Worm (Caenorhabditis elegans) whole organism, L4 larva: Measurements from ENCODE around the gene Y37B11A.3.

Experiments used
- F26F4.8 ChIP-seq: fragments of 200-800 bp; sonication (Bioruptor generic); conservative IDR thresholded peaks from 2 replicates; pipeline ENCODE4 v1.3.6; 2022; ENCODE audit warnings: missing genetic modification characterization, missing compliant biosample characterization
- F49E8.2 ChIP-seq: sonication (generic microtip); optimal IDR thresholded peaks from 2 replicates; lab custom pipeline; 2016; ENCODE audit warnings: missing compliant biosample characterization, mild to moderate bottlenecking, missing genetic modification characterization, borderline replicate concordance
- T20F7.1 ChIP-seq: fragments of 200-800 bp; sonication (Bioruptor generic); optimal IDR thresholded peaks from 2 replicates; lab custom pipeline; 2018; ENCODE audit warnings: mild to moderate bottlenecking, missing genetic modification characterization, missing compliant biosample characterization
- ZK337.2 ChIP-seq: fragments of 200-800 bp; sonication (Bioruptor generic); IDR thresholded peaks from 2 replicates; pipeline ENCODE4 v1.3.6; 2022; ENCODE audit warnings: missing genetic modification reagents, missing genetic modification characterization, missing compliant biosample characterization
- ZK546.5 ChIP-seq, 2 experiments: sonication (generic microtip); optimal IDR thresholded peaks; 2 replicates each; lab custom pipeline; 2017; ENCODE audit warnings: missing biosample characterization in 2 of 2, missing genetic modification characterization in 2 of 2
- attf-4 ChIP-seq: sonication (generic microtip); optimal IDR thresholded peaks from 3 replicates; lab custom pipeline; 2017; ENCODE audit warnings: missing biosample characterization, missing genetic modification characterization
- ceh-62 ChIP-seq: sonication (generic microtip); optimal IDR thresholded peaks from 2 replicates; lab custom pipeline; 2017; ENCODE audit warnings: missing biosample characterization, missing genetic modification characterization
- daf-12 ChIP-seq: fragments of 150-350 bp; optimal IDR thresholded peaks from 2 replicates; lab custom pipeline; 2014; ENCODE audit warnings: missing biosample characterization, missing genetic modification reagents, missing genetic modification characterization
- daf-16 ChIP-seq, 3 experiments: sonication (generic microtip); optimal IDR thresholded peaks; 2 replicates each; lab custom pipeline; 2016 to 2017; ENCODE audit warnings: missing genetic modification characterization in 3 of 3, missing genetic modification reagents in 3 of 3, mild to moderate bottlenecking in 2 of 3, missing compliant biosample characterization in 2 of 3, missing biosample characterization in 1 of 3, moderate library complexity in 1 of 3
- daf-8 ChIP-seq: fragments of 200-800 bp; sonication (Bioruptor generic); IDR thresholded peaks from 2 replicates; pipeline ENCODE4 v1.3.6; 2022; ENCODE audit warnings: missing genetic modification characterization, missing compliant biosample characterization
- dpl-1 ChIP-seq: fragments of 150-350 bp; optimal IDR thresholded peaks from 2 replicates; lab custom pipeline; 2014; ENCODE audit warnings: missing biosample characterization, missing genetic modification reagents, missing genetic modification characterization
- duxl-1 ChIP-seq: sonication (generic microtip); optimal IDR thresholded peaks from 2 replicates; lab custom pipeline; 2016; ENCODE audit warnings: mild to moderate bottlenecking, missing genetic modification characterization, moderate library complexity, missing compliant biosample characterization; ENCODE audit not compliant: poor library complexity
- egl-43 ChIP-seq: fragments of 200-800 bp; sonication (Bioruptor generic); IDR thresholded peaks from 2 replicates; pipeline ENCODE4 v1.3.6; 2022; ENCODE audit warnings: missing genetic modification reagents, missing genetic modification characterization, missing compliant biosample characterization
- gei-8 ChIP-seq: fragments of 200-800 bp; sonication (Bioruptor generic); optimal IDR thresholded peaks from 2 replicates; lab custom pipeline; 2018; ENCODE audit warnings: mild to moderate bottlenecking, missing genetic modification characterization, missing compliant biosample characterization
- hif-1 ChIP-seq, 2 experiments: sonication (generic microtip); optimal IDR thresholded peaks; 2 replicates each; lab custom pipeline; 2016 to 2017; ENCODE audit warnings: missing compliant biosample characterization in 2 of 2, missing genetic modification characterization in 2 of 2, missing genetic modification reagents in 2 of 2, missing genotype in 2 of 2, mild to moderate bottlenecking in 1 of 2
- hlh-30 ChIP-seq: sonication (generic microtip); optimal IDR thresholded peaks from 2 replicates; lab custom pipeline; 2017; ENCODE audit warnings: antibody characterized with exemption, mild to moderate bottlenecking, missing genetic modification characterization, missing compliant biosample characterization; ENCODE audit not compliant: insufficient read depth
- lsy-2 ChIP-seq, 2 experiments: fragments of 150-350 bp in 1 of 2; sonication (generic microtip) in 1 of 2; optimal IDR thresholded peaks; 2 replicates each; lab custom pipeline; 2014 to 2017; ENCODE audit warnings: missing biosample characterization in 2 of 2, missing genetic modification characterization in 2 of 2
- mdt-29 ChIP-seq: fragments of 200-800 bp; sonication (Bioruptor generic); IDR thresholded peaks from 2 replicates; pipeline ENCODE4 v1.3.6; 2022; ENCODE audit warnings: missing genetic modification reagents, missing genetic modification characterization, missing compliant biosample characterization
- mep-1 ChIP-seq: fragments of 150-350 bp; sonication (generic microtip); optimal IDR thresholded peaks from 3 replicates; lab custom pipeline; 2014; ENCODE audit warnings: missing biosample characterization, missing genetic modification characterization
- mes-2 ChIP-seq: sonication (generic microtip); optimal IDR thresholded peaks from 2 replicates; lab custom pipeline; 2016; ENCODE audit warnings: missing genotype, mild to moderate bottlenecking, missing genetic modification characterization, missing compliant biosample characterization; ENCODE audit not compliant: poor library complexity, severe bottlenecking
- mxl-3 ChIP-seq: fragments of 200-800 bp; sonication (Bioruptor generic); optimal IDR thresholded peaks from 2 replicates; lab custom pipeline; 2018; ENCODE audit warnings: mild to moderate bottlenecking, missing genetic modification characterization, missing compliant biosample characterization
- nhr-237 ChIP-seq: sonication (generic microtip); optimal IDR thresholded peaks from 2 replicates; lab custom pipeline; 2017; ENCODE audit warnings: missing biosample characterization, missing genetic modification characterization
- nhr-77 ChIP-seq: fragments of 150-350 bp; optimal IDR thresholded peaks from 2 replicates; lab custom pipeline; 2014; ENCODE audit warnings: missing biosample characterization, missing genetic modification characterization
- php-3 ChIP-seq: fragments of 200-800 bp; sonication (Bioruptor generic); IDR thresholded peaks from 2 replicates; pipeline ENCODE4 v1.3.6; 2022; ENCODE audit warnings: missing genetic modification reagents, missing genetic modification characterization, missing compliant biosample characterization
- snpc-1.2 ChIP-seq: fragments of 200-800 bp; sonication (Bioruptor generic); IDR thresholded peaks from 2 replicates; pipeline ENCODE4 v1.3.6; 2022; ENCODE audit warnings: missing genetic modification reagents, missing genetic modification characterization, missing compliant biosample characterization
- snpc-4 ChIP-seq: fragments of 150-350 bp; optimal IDR thresholded peaks from 2 replicates; lab custom pipeline; 2014; ENCODE audit warnings: missing biosample characterization, missing genetic modification characterization
- spr-3 ChIP-seq: fragments of 200-800 bp; sonication (Bioruptor generic); optimal IDR thresholded peaks from 2 replicates; lab custom pipeline; 2018; ENCODE audit warnings: mild to moderate bottlenecking, missing genetic modification characterization, missing compliant biosample characterization
- tag-97 ChIP-seq: fragments of 200-800 bp; sonication (Bioruptor generic); IDR thresholded peaks from 2 replicates; pipeline ENCODE4 v1.3.6; 2022; ENCODE audit warnings: missing genetic modification characterization, missing compliant biosample characterization
- unc-130 ChIP-seq: sonication (generic microtip); optimal IDR thresholded peaks from 2 replicates; lab custom pipeline; 2016; ENCODE audit warnings: missing genetic modification reagents, missing genetic modification characterization, missing compliant biosample characterization
- ztf-7 ChIP-seq: fragments of 150-350 bp; optimal IDR thresholded peaks from 2 replicates; lab custom pipeline; 2014; ENCODE audit warnings: missing biosample characterization, missing genetic modification characterization

Y37B11A.3 gene

ce11 chrIII:5806720-5807119 lies 21.6 kb upstream of the Y37B11A.3 start, which contains the start of gene R12B2.2:
Gene R12B2.2 (plus strand): TSS chrIII:5807020.
- TF ChIP-seq daf-8 (GFP tag; lab: Robert Waterston, UW) (no peak), mes-2 (peak; percentile 20)
- TF ChIP-seq, all 104 proteins: peak for 1

ce11 chrIII:5805273-5805672 lies 20.1 kb upstream of the Y37B11A.3 start, which contains the start of gene R12B2.3:
Gene R12B2.3 (plus strand): TSS chrIII:5805573.
- TF ChIP-seq gei-8 (GFP tag; lab: Kevin White, UChicago) (no peak), nhr-77 (no peak), mxl-3 (no peak), tag-97 (GFP tag; lab: Robert Waterston, UW) (no peak), ztf-7 (no peak), F26F4.8 (no peak), dpl-1 (GFP tag; lab: Kevin White, UChicago) (no peak), F49E8.2 (tag; lab: Kevin White, UChicago) (no peak), T20F7.1 (GFP tag; lab: Kevin White, UChicago) (no peak), php-3 (GFP tag; lab: Robert Waterston, UW) (no peak), spr-3 (GFP tag; lab: Kevin White, UChicago) (no peak), nhr-237 (tag; lab: Kevin White, UChicago) (no peak)

DNA sequence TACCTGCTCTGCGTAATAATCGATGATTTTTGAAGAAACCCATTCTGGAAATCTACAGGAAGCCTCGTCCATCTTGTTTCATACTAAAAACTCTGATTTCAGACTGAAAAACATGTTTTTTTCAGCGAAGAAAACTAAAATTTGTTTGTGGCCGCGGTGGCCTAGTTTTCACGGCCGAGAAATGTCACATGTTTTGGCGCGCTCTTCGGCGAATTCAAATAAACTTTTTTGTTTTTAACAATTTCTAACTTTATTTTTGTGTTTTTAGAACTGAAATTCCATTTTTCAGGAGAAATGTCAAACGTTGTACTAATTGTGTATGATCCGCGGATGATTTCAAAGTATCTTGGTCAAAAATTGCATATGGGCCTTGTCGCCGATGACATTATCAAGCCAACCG lies 17.8 kb upstream of the Y37B11A.3 start, which contains the start of the genes polq-1 and him-10:
Gene polq-1 (minus strand): TSS at position 190 of the 400 bp plus-strand sequence.
Gene him-10 (plus strand): TSS at position 290 of the 400 bp plus-strand sequence.
- TF ChIP-seq unc-130 (GFP tag; lab: Kevin White, UChicago) (peak; percentile 59), duxl-1 (no peak), daf-12 (tag; lab: Kevin White, UChicago) (no peak), hlh-30 (tag; lab: Kevin White, UChicago) (peak; percentile 55), mes-2 (peak; percentile 89), hif-1 (tag; optimal IDR thresholded peaks at IDR 0.05; lab: Kevin White, UChicago) (peak in 1 of 2 experiments; percentile 38), dpl-1 (GFP tag; lab: Kevin White, UChicago) (peak; percentile 76), snpc-4 (tag; lab: Kevin White, UChicago) (no peak)
- TF ChIP-seq, all 104 proteins: peak for 5

DNA sequence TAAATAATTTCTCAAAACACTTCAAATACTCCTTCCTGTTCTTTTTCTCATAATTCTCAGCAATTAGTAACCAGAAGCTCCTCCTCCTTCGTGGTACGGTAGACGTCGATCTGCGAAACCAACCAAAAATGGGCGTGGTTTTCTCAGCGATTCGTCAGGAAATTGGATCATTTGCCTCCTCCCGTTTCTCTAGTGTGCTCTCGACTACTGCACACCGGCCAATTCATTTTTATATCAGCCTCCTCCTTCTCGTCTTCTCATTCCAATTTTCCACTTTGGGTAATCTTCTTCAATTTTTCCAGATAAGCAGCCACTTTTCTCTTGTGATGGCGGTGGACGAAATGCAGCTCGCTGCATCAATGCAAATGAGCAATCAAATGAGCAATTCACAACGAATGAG lies 13.6 kb upstream of the Y37B11A.3 start, which contains the start of gene ceh-10:
Gene ceh-10 (plus strand): TSS at position 301 of the 400 bp plus-strand sequence.
- TF ChIP-seq snpc-1.2 (GFP tag; lab: Robert Waterston, UW) (no peak), ZK546.5 (tag; optimal IDR thresholded peaks at IDR 0.05; lab: Kevin White, UChicago) (no peak), nhr-77 (no peak), duxl-1 (no peak), mep-1 (no peak), ZK337.2 (GFP tag; lab: Robert Waterston, UW) (no peak), attf-4 (no peak), F49E8.2 (tag; lab: Kevin White, UChicago) (no peak)
- TF ChIP-seq, all 104 proteins: peak for 0

DNA sequence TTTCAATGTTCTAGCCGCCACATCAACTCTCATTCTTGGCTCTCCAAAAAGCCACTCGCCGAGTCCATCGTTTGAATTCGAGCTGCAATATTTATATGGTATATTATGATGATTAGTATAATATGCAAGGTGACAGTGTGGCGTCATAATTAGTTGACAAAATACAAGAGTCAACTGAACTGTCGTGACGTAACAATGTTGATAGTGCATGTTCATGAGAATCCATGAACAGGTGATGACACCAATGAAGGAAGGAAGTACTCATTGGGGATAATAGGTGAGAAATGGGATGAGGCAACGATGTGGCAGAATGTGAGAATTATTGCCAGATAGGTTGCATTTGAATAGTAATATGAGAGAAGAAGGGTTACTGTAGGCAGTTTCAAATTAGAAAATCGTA lies 9.9 kb upstream of the Y37B11A.3 start:
- no peak for TF ChIP-seq egl-43
- TF ChIP-seq gei-8 (GFP tag; lab: Kevin White, UChicago) = no peak
- TF ChIP-seq mdt-29 (GFP tag; lab: Robert Waterston, UW) = no peak
- TF ChIP-seq ceh-62 (tag; lab: Kevin White, UChicago) = no peak
- TF ChIP-seq lsy-2 (tag; optimal IDR thresholded peaks at IDR 0.05; lab: Kevin White, UChicago) = no peak
- TF ChIP-seq unc-130 (GFP tag; lab: Kevin White, UChicago) = no peak
- no peak for TF ChIP-seq daf-16 (GFP tag; optimal IDR thresholded peaks at IDR 0.05; lab: Kevin White, UChicago)
- TF ChIP-seq daf-16 (tag; optimal IDR thresholded peaks at IDR 0.05; lab: Kevin White, UChicago) = no peak
- no peak for TF ChIP-seq F49E8.2 (tag; lab: Kevin White, UChicago)
